Fruit fly (Drosophila melanogaster) whole organism, embryonic: Measurements from ENCODE around the gene CG12116.

ENCODE experiments used
- CG10366 ChIP-seq: fragments of 200-800 bp; sonication (Bioruptor generic); IDR thresholded peaks from 2 replicates; pipeline ENCODE4 v1.3.6; 2022; ENCODE audit warnings: missing biosample characterization, missing genetic modification characterization
- CG11093 ChIP-seq: fragments of 200-800 bp; sonication (Bioruptor generic); IDR thresholded peaks from 3 replicates; pipeline ENCODE4 v1.3.6; 2022; ENCODE audit warnings: missing biosample characterization, missing genetic modification characterization
- CG12769 ChIP-seq: fragments of 200-800 bp; sonication (Bioruptor generic); optimal IDR thresholded peaks from 2 replicates; lab custom pipeline; 2019; ENCODE audit warnings: missing biosample characterization, mild to moderate bottlenecking, missing genetic modification characterization, moderate library complexity
- CG12942 ChIP-seq: fragments of 200-800 bp; sonication (Bioruptor generic); optimal IDR thresholded peaks from 3 replicates; lab custom pipeline; 2016; ENCODE audit warnings: missing biosample characterization, missing genetic modification characterization
- CG13287 ChIP-seq: fragments of 200-800 bp; sonication (Bioruptor generic); IDR thresholded peaks from 2 replicates; pipeline ENCODE4 v1.3.6; 2022; ENCODE audit warnings: missing biosample characterization, missing genetic modification characterization; ENCODE audit not compliant: partially characterized antibody
- CG14441 ChIP-seq: fragments of 200-800 bp; sonication (Bioruptor generic); IDR thresholded peaks from 2 replicates; pipeline ENCODE4 v1.3.6; 2022; ENCODE audit warnings: missing biosample characterization, missing genetic modification characterization
- CG15269 ChIP-seq: fragments of 200-800 bp; sonication (Bioruptor generic); optimal IDR thresholded peaks from 2 replicates; lab custom pipeline; 2018; ENCODE audit warnings: missing biosample characterization, mild to moderate bottlenecking, missing genetic modification characterization, moderate library complexity
- CG15479 ChIP-seq: fragments of 200-800 bp; sonication (Bioruptor generic); optimal IDR thresholded peaks from 3 replicates; lab custom pipeline; 2019; ENCODE audit warnings: missing biosample characterization, mild to moderate bottlenecking, missing genetic modification characterization, moderate library complexity
- CG17912 ChIP-seq: fragments of 200-800 bp; sonication (Bioruptor generic); optimal IDR thresholded peaks from 2 replicates; lab custom pipeline; 2018; ENCODE audit warnings: missing biosample characterization, mild to moderate bottlenecking, missing genetic modification characterization
- CG2875 ChIP-seq: fragments of 200-800 bp; sonication (Bioruptor generic); optimal IDR thresholded peaks from 2 replicates; lab custom pipeline; 2017; ENCODE audit warnings: missing biosample characterization, mild to moderate bottlenecking, missing genetic modification characterization, missing genetic modification reagents
- CG3065 ChIP-seq: fragments of 200-800 bp; sonication (Bioruptor generic); optimal IDR thresholded peaks from 2 replicates; lab custom pipeline; 2016; ENCODE audit warnings: missing biosample characterization, missing genetic modification characterization
- CG4617 ChIP-seq: fragments of 200-800 bp; sonication (Bioruptor generic); optimal IDR thresholded peaks from 3 replicates; lab custom pipeline; 2016; ENCODE audit warnings: missing biosample characterization, missing genetic modification characterization, borderline replicate concordance
- CG6854 ChIP-seq: fragments of 200-800 bp; sonication (Bioruptor generic); optimal IDR thresholded peaks from 3 replicates; lab custom pipeline; 2017; ENCODE audit warnings: missing biosample characterization, mild to moderate bottlenecking, missing genetic modification characterization
- CG9932 ChIP-seq: fragments of 200-800 bp; sonication (Bioruptor generic); IDR thresholded peaks from 2 replicates; pipeline ENCODE4 v1.3.6; 2022; ENCODE audit warnings: missing biosample characterization, missing genetic modification characterization
- Camta ChIP-seq: fragments of 200-800 bp; sonication (Bioruptor generic); optimal IDR thresholded peaks from 2 replicates; lab custom pipeline; 2016; ENCODE audit warnings: missing biosample characterization, missing genetic modification characterization
- Deaf1 ChIP-seq: fragments of 200-800 bp; optimal IDR thresholded peaks from 3 replicates; lab custom pipeline; 2019; ENCODE audit warnings: missing biosample characterization, mild to moderate bottlenecking, missing genetic modification characterization, moderate library complexity
- GATAe ChIP-seq: fragments of 200-800 bp; sonication (Bioruptor generic); conservative IDR thresholded peaks from 2 replicates; pipeline ENCODE4 v1.3.6; 2022; ENCODE audit warnings: missing biosample characterization, missing genetic modification characterization
- HHEX ChIP-seq: fragments of 200-800 bp; sonication (Bioruptor generic); optimal IDR thresholded peaks from 3 replicates; lab custom pipeline; 2017; ENCODE audit warnings: missing biosample characterization, mild to moderate bottlenecking, missing genetic modification characterization, missing genetic modification reagents
- HLH3B ChIP-seq: fragments of 200-800 bp; sonication (Bioruptor generic); IDR thresholded peaks from 2 replicates; pipeline ENCODE4 v1.3.6; 2022; ENCODE audit warnings: missing biosample characterization, missing genetic modification characterization
- HLH54F ChIP-seq: fragments of 200-800 bp; sonication (Bioruptor generic); optimal IDR thresholded peaks from 3 replicates; lab custom pipeline; 2016; ENCODE audit warnings: missing biosample characterization, missing genetic modification characterization
- Hsf ChIP-seq: fragments of 200-800 bp; sonication (Bioruptor generic); optimal IDR thresholded peaks from 3 replicates; lab custom pipeline; 2016; ENCODE audit warnings: missing biosample characterization, missing genetic modification characterization
- Max ChIP-seq: fragments of 200-800 bp; sonication (Bioruptor generic); optimal IDR thresholded peaks from 2 replicates; lab custom pipeline; 2016; ENCODE audit warnings: missing biosample characterization, mild to moderate bottlenecking, missing genetic modification characterization
- Nf-YB ChIP-seq: fragments of 200-800 bp; sonication (Bioruptor generic); optimal IDR thresholded peaks from 3 replicates; lab custom pipeline; 2019; ENCODE audit warnings: missing biosample characterization, mild to moderate bottlenecking, missing genetic modification characterization, moderate library complexity
- Sox100B ChIP-seq: fragments of 200-800 bp; sonication (Bioruptor generic); optimal IDR thresholded peaks from 3 replicates; lab custom pipeline; 2018; ENCODE audit warnings: missing biosample characterization, mild to moderate bottlenecking, missing genetic modification characterization
- Sry-δ ChIP-seq: fragments of 200-800 bp; sonication (Bioruptor generic); optimal IDR thresholded peaks from 2 replicates; lab custom pipeline; 2016; ENCODE audit warnings: missing biosample characterization, missing genetic modification characterization
- Trl ChIP-seq, 3 experiments: fragments of >200 bp in 2 of 3; fragments of 200-800 bp in 1 of 3; sonication (Bioruptor generic) in 1 of 3; optimal IDR thresholded peaks; 2 replicates in 1 of 3; 3 replicates in 2 of 3; lab custom pipeline; 2016 to 2017; ENCODE audit warnings: missing biosample characterization in 1 of 3, missing genetic modification characterization in 1 of 3
- Vsx1 ChIP-seq: fragments of 200-800 bp; sonication (Bioruptor generic); optimal IDR thresholded peaks from 2 replicates; lab custom pipeline; 2017; ENCODE audit warnings: missing biosample characterization, mild to moderate bottlenecking, missing genetic modification characterization, missing genetic modification reagents
- ab ChIP-seq: fragments of 200-800 bp; sonication (Bioruptor generic); optimal IDR thresholded peaks from 2 replicates; lab custom pipeline; 2016; ENCODE audit warnings: missing biosample characterization, missing genetic modification characterization
- amos ChIP-seq: fragments of 200-800 bp; sonication (Bioruptor generic); IDR thresholded peaks from 2 replicates; pipeline ENCODE4 v1.3.6; 2022; ENCODE audit warnings: missing biosample characterization, missing genetic modification characterization; ENCODE audit not compliant: partially characterized antibody
- aop ChIP-seq: fragments of 200-800 bp; sonication (Bioruptor generic); IDR thresholded peaks from 2 replicates; pipeline ENCODE4 v1.3.6; 2022; ENCODE audit warnings: missing biosample characterization, missing genetic modification characterization
- bcd ChIP-seq: fragments of 200-800 bp; sonication (Bioruptor generic); optimal IDR thresholded peaks from 2 replicates; lab custom pipeline; 2017; ENCODE audit warnings: missing biosample characterization, mild to moderate bottlenecking, missing genetic modification characterization
- cg ChIP-seq: fragments of 200-800 bp; sonication (Bioruptor generic); optimal IDR thresholded peaks from 3 replicates; lab custom pipeline; 2019; ENCODE audit warnings: missing biosample characterization, mild to moderate bottlenecking, missing genetic modification characterization, moderate library complexity
- crp ChIP-seq, 2 experiments: fragments of 200-800 bp; sonication (Bioruptor generic); optimal IDR thresholded peaks; 2 replicates in 1 of 2; 3 replicates in 1 of 2; lab custom pipeline; 2017; ENCODE audit warnings: missing biosample characterization in 2 of 2, missing genetic modification characterization in 2 of 2, mild to moderate bottlenecking in 1 of 2, moderate library complexity in 1 of 2
- danr ChIP-seq: fragments of 200-800 bp; sonication (Bioruptor generic); IDR thresholded peaks from 2 replicates; pipeline ENCODE4 v1.3.6; 2022; ENCODE audit warnings: missing biosample characterization, missing genetic modification characterization
- grn ChIP-seq: fragments of 200-800 bp; sonication (Bioruptor generic); optimal IDR thresholded peaks from 3 replicates; lab custom pipeline; 2017; ENCODE audit warnings: missing biosample characterization, missing genetic modification characterization
- gsb-n ChIP-seq: fragments of 200-800 bp; sonication (Bioruptor generic); optimal IDR thresholded peaks from 3 replicates; lab custom pipeline; 2018; ENCODE audit warnings: missing biosample characterization, mild to moderate bottlenecking, missing genetic modification characterization
- mirr ChIP-seq: fragments of 200-800 bp; sonication (Bioruptor generic); optimal IDR thresholded peaks from 3 replicates; lab custom pipeline; 2018; ENCODE audit warnings: missing biosample characterization, mild to moderate bottlenecking, missing genetic modification characterization
- nom ChIP-seq: fragments of 200-800 bp; sonication (Bioruptor generic); optimal IDR thresholded peaks from 2 replicates; lab custom pipeline; 2017; ENCODE audit warnings: missing biosample characterization, missing genetic modification characterization, mild to moderate bottlenecking, moderate library complexity, missing genetic modification reagents
- org-1 ChIP-seq: fragments of 200-800 bp; sonication (Bioruptor generic); optimal IDR thresholded peaks from 2 replicates; lab custom pipeline; 2017; ENCODE audit warnings: missing biosample characterization, missing genetic modification characterization
- prd ChIP-seq, 3 experiments: fragments of >200 bp in 2 of 3; fragments of 200-800 bp in 1 of 3; sonication (Bioruptor generic) in 1 of 3; optimal IDR thresholded peaks in 2 of 3; IDR thresholded peaks in 1 of 3; 2 replicates in 2 of 3; 3 replicates in 1 of 3; pipeline versions ENCODE4 v1.3.6 to Lab custom; 2017 to 2022; ENCODE audit warnings: missing biosample characterization in 1 of 3, missing genetic modification characterization in 1 of 3
- sc ChIP-seq, 3 experiments: fragments of >200 bp in 2 of 3; fragments of 200-800 bp in 1 of 3; sonication (Bioruptor generic) in 1 of 3; optimal IDR thresholded peaks; 2 replicates in 2 of 3; 3 replicates in 1 of 3; lab custom pipeline; 2017; ENCODE audit warnings: mild to moderate bottlenecking in 1 of 3, missing biosample characterization in 1 of 3, missing genetic modification characterization in 1 of 3, missing genetic modification reagents in 1 of 3
- sr ChIP-seq: fragments of 200-800 bp; sonication (Bioruptor generic); IDR thresholded peaks from 3 replicates; pipeline ENCODE4 v1.3.6; 2022; ENCODE audit warnings: missing biosample characterization, missing genetic modification characterization
- tna ChIP-seq: fragments of 200-800 bp; sonication (Bioruptor generic); IDR thresholded peaks from 2 replicates; pipeline ENCODE4 v1.3.6; 2022; ENCODE audit warnings: missing biosample characterization, missing genetic modification characterization; ENCODE audit not compliant: partially characterized antibody
- trem ChIP-seq: fragments of 200-800 bp; optimal IDR thresholded peaks from 3 replicates; lab custom pipeline; 2019; ENCODE audit warnings: missing biosample characterization, mild to moderate bottlenecking, missing genetic modification characterization, moderate library complexity
- unpg ChIP-seq: fragments of 200-800 bp; sonication (Bioruptor generic); optimal IDR thresholded peaks from 3 replicates; lab custom pipeline; 2018; ENCODE audit warnings: missing biosample characterization, mild to moderate bottlenecking, missing genetic modification characterization, moderate library complexity
- wdn ChIP-seq: fragments of 200-800 bp; sonication (Bioruptor generic); IDR thresholded peaks from 2 replicates; pipeline ENCODE4 v1.3.6; 2022; ENCODE audit warnings: missing biosample characterization, missing genetic modification characterization
- wek ChIP-seq: fragments of 200-800 bp; sonication (Bioruptor generic); optimal IDR thresholded peaks from 3 replicates; lab custom pipeline; 2018; ENCODE audit warnings: missing biosample characterization, mild to moderate bottlenecking, missing genetic modification characterization, moderate library complexity

The CG12116 gene

dm6 chrX:8455019-8455555, 13.7 kb downstream of the CG12116 start, which contains the start of gene org-1 (continued):
- TF ChIP-seq CG9932 (GFP tag; lab: Robert Waterston, UW) (peak; percentile 95), GATAe (GFP tag; lab: Robert Waterston, UW) (peak; percentile 76), unpg (GFP tag; lab: Kevin White, UChicago) (peak; percentile 97), crp (GFP tag; optimal IDR thresholded peaks at IDR 0.05; lab: Kevin White, UChicago) (peak in 1 of 2 experiments; percentile 59), Camta (GFP tag; lab: Kevin White, UChicago) (peak; percentile 88), CG3065 (GFP tag; lab: Kevin White, UChicago) (peak; percentile 89), org-1 (GFP tag; lab: Kevin White, UChicago) (peak; percentile 92), nom (GFP tag; lab: Kevin White, UChicago) (peak; percentile 84), CG6854 (GFP tag; lab: Kevin White, UChicago) (peak; percentile 82), CG4617 (GFP tag; lab: Kevin White, UChicago) (peak; percentile 78), HLH54F (peak; percentile 73), Sry-δ (GFP tag; lab: Kevin White, UChicago) (peak; percentile 42), grn (GFP tag; lab: Kevin White, UChicago) (peak; percentile 51), Vsx1 (GFP tag; lab: Kevin White, UChicago) (peak; percentile 83), CG13287 (no peak), amos (GFP tag; lab: Robert Waterston, UW) (no peak), trem (tag; lab: Kevin White, UChicago) (peak; percentile 94), Deaf1 (tag; lab: Kevin White, UChicago) (peak; percentile 65), CG17912 (GFP tag; lab: Kevin White, UChicago) (peak; percentile 76), CG15479 (GFP tag; lab: Kevin White, UChicago) (no peak), wek (peak; percentile 74), mirr (GFP tag; lab: Kevin White, UChicago) (peak; percentile 78), sr (GFP tag; lab: Robert Waterston, UW) (peak; percentile 74; the same call in 2 of the 3 replicates), tna (GFP tag; lab: Robert Waterston, UW) (no peak), CG2875 (GFP tag; lab: Kevin White, UChicago) (peak; percentile 92), cg (no peak), prd (optimal IDR thresholded peaks at IDR 0.05; lab: Kevin White, UChicago) (no peak), prd (GFP tag; IDR thresholded peaks at IDR 0.05; lab: Robert Waterston, UW) (peak; percentile 99), bcd (GFP tag; lab: Kevin White, UChicago) (peak; percentile 94), gsb-n (tag; lab: Kevin White, UChicago) (peak; percentile 95), Sox100B (peak; percentile 88), Nf-YB (GFP tag; lab: Kevin White, UChicago) (peak; percentile 97), CG12769 (tag; lab: Kevin White, UChicago) (peak; percentile 95), HHEX (peak; percentile 89), danr (GFP tag; lab: Robert Waterston, UW) (peak; percentile 95), Max (GFP tag; lab: Kevin White, UChicago) (peak; percentile 80), HLH3B (peak; percentile 98), sc (optimal IDR thresholded peaks at IDR 0.05; lab: Kevin White, UChicago) (no peak), sc (GFP tag; optimal IDR thresholded peaks at IDR 0.05; lab: Kevin White, UChicago) (peak; percentile 93), CG12942 (peak; percentile 91), CG10366 (peak; percentile 98), aop (GFP tag; lab: Robert Waterston, UW) (peak; percentile 93), CG15269 (peak; percentile 95), ab (GFP tag; lab: Kevin White, UChicago) (peak; percentile 73), Hsf (GFP tag; lab: Kevin White, UChicago) (peak; percentile 91), Trl (optimal IDR thresholded peaks at IDR 0.05; lab: Kevin White, UChicago) (no peak), Trl (GFP tag; optimal IDR thresholded peaks at IDR 0.05; lab: Kevin White, UChicago) (peak; percentile 76), wdn (GFP tag; lab: Robert Waterston, UW) (peak; percentile 90), CG11093 (GFP tag; lab: Robert Waterston, UW) (peak; percentile 98), CG14441 (peak; percentile 98)
